Worm (Caenorhabditis elegans) whole organism, young adult: ENCODE data around the gene E04D5.5.

ENCODE experiments used
- B0336.3 ChIP-seq: fragments of 200-800 bp; sonication (Bioruptor generic); IDR thresholded peaks from 2 replicates; pipeline ENCODE4 v1.3.6; 2022; ENCODE audit warnings: missing genetic modification characterization, missing compliant biosample characterization
- C06A6.2 ChIP-seq: fragments of 200-800 bp; sonication (Bioruptor generic); conservative IDR thresholded peaks from 2 replicates; pipeline ENCODE4 v1.3.6; 2022; ENCODE audit warnings: missing genetic modification characterization, missing compliant biosample characterization
- F22D6.2 ChIP-seq: sonication (generic microtip); optimal IDR thresholded peaks from 2 replicates; lab custom pipeline; 2016; ENCODE audit warnings: mild to moderate bottlenecking, missing genetic modification characterization, missing compliant biosample characterization
- F23B12.7 ChIP-seq: sonication (generic microtip); optimal IDR thresholded peaks from 2 replicates; lab custom pipeline; 2017; ENCODE audit warnings: missing genetic modification characterization, mild to moderate bottlenecking, missing compliant biosample characterization, antibody characterized with exemption, moderate library complexity; ENCODE audit not compliant: insufficient read depth
- F37B4.10 ChIP-seq: fragments of 200-800 bp; sonication (Bioruptor generic); IDR thresholded peaks from 2 replicates; pipeline ENCODE4 v1.3.6; 2022; ENCODE audit warnings: missing genetic modification characterization, missing compliant biosample characterization
- K11D2.4 ChIP-seq: fragments of 200-800 bp; sonication (Bioruptor generic); IDR thresholded peaks from 2 replicates; pipeline ENCODE4 v1.3.6; 2022; ENCODE audit warnings: missing genetic modification reagents, missing genetic modification characterization, missing compliant biosample characterization
- Y56A3A.18 ChIP-seq: fragments of 200-800 bp; sonication (Bioruptor generic); IDR thresholded peaks from 2 replicates; pipeline ENCODE4 v1.3.6; 2022; ENCODE audit warnings: missing genetic modification reagents, missing genetic modification characterization, missing compliant biosample characterization
- Y79H2A.3 ChIP-seq: fragments of 200-800 bp; sonication (Bioruptor generic); conservative IDR thresholded peaks from 2 replicates; pipeline ENCODE4 v1.3.6; 2022; ENCODE audit warnings: missing genetic modification reagents, missing genetic modification characterization, missing compliant biosample characterization
- Y95B8A.8 ChIP-seq: fragments of 200-800 bp; sonication (Bioruptor generic); IDR thresholded peaks from 2 replicates; pipeline ENCODE4 v1.3.6; 2022; ENCODE audit warnings: missing genetic modification reagents, missing genetic modification characterization, missing compliant biosample characterization
- ZK185.1 ChIP-seq: sonication (generic microtip); optimal IDR thresholded peaks from 2 replicates; lab custom pipeline; 2016; ENCODE audit warnings: mild to moderate bottlenecking, missing genetic modification characterization, missing compliant biosample characterization; ENCODE audit not compliant: poor library complexity, severe bottlenecking
- aptf-2 ChIP-seq: fragments of 200-800 bp; sonication (Bioruptor generic); conservative IDR thresholded peaks from 2 replicates; pipeline ENCODE4 v1.3.6; 2022; ENCODE audit warnings: missing genetic modification reagents, missing genetic modification characterization, missing compliant biosample characterization
- attf-5 ChIP-seq: fragments of 200-800 bp; sonication (Bioruptor generic); optimal IDR thresholded peaks from 2 replicates; lab custom pipeline; 2018; ENCODE audit warnings: mild to moderate bottlenecking, missing genetic modification characterization, missing compliant biosample characterization
- ccch-3 ChIP-seq: fragments of 200-800 bp; sonication (Bioruptor generic); optimal IDR thresholded peaks from 2 replicates; lab custom pipeline; 2018; ENCODE audit warnings: mild to moderate bottlenecking, missing genetic modification characterization, missing compliant biosample characterization
- ceh-27 ChIP-seq: fragments of 200-800 bp; sonication (Bioruptor generic); optimal IDR thresholded peaks from 2 replicates; lab custom pipeline; 2018; ENCODE audit warnings: mild to moderate bottlenecking, missing genetic modification characterization, moderate library complexity, missing compliant biosample characterization
- ceh-40 ChIP-seq: fragments of 200-800 bp; sonication (Bioruptor generic); IDR thresholded peaks from 2 replicates; pipeline ENCODE4 v1.3.6; 2022; ENCODE audit warnings: missing genetic modification characterization, missing compliant biosample characterization
- ceh-58 ChIP-seq: fragments of 200-800 bp; sonication (Bioruptor generic); IDR thresholded peaks from 2 replicates; pipeline ENCODE4 v1.3.6; 2022; ENCODE audit warnings: missing genetic modification characterization, missing compliant biosample characterization
- chd-7 ChIP-seq: sonication (generic microtip); optimal IDR thresholded peaks from 2 replicates; lab custom pipeline; 2016; ENCODE audit warnings: mild to moderate bottlenecking, missing genetic modification characterization, moderate library complexity, missing compliant biosample characterization
- die-1 ChIP-seq: sonication (generic microtip); optimal IDR thresholded peaks from 2 replicates; lab custom pipeline; 2016; ENCODE audit warnings: missing genotype, mild to moderate bottlenecking, missing genetic modification characterization, missing compliant biosample characterization
- dpff-1 ChIP-seq: sonication (generic microtip); optimal IDR thresholded peaks from 2 replicates; lab custom pipeline; 2017; ENCODE audit warnings: mild to moderate bottlenecking, missing genetic modification characterization, missing compliant biosample characterization
- egl-44 ChIP-seq: fragments of 200-800 bp; sonication (Bioruptor generic); IDR thresholded peaks from 2 replicates; pipeline ENCODE4 v1.3.6; 2022; ENCODE audit warnings: missing genetic modification reagents, missing genetic modification characterization, missing compliant biosample characterization
- ekl-4 ChIP-seq: fragments of 200-800 bp; sonication (Bioruptor generic); IDR thresholded peaks from 2 replicates; pipeline ENCODE4 v1.3.6; 2022; ENCODE audit warnings: missing genetic modification reagents, missing genetic modification characterization, missing compliant biosample characterization
- ets-4 ChIP-seq: fragments of 200-800 bp; sonication (Bioruptor generic); optimal IDR thresholded peaks from 2 replicates; lab custom pipeline; 2018; ENCODE audit warnings: mild to moderate bottlenecking, missing genetic modification characterization, missing compliant biosample characterization
- gei-17 ChIP-seq: fragments of 200-800 bp; sonication (Bioruptor generic); optimal IDR thresholded peaks from 2 replicates; lab custom pipeline; 2018; ENCODE audit warnings: mild to moderate bottlenecking, missing genetic modification characterization, missing compliant biosample characterization
- hmg-1.2 ChIP-seq: fragments of 200-800 bp; sonication (Bioruptor generic); IDR thresholded peaks from 2 replicates; pipeline ENCODE4 v1.3.6; 2022; ENCODE audit warnings: missing genetic modification reagents, missing genetic modification characterization, missing compliant biosample characterization
- hsf-1 ChIP-seq: fragments of 200-800 bp; sonication (Bioruptor generic); IDR thresholded peaks from 2 replicates; pipeline ENCODE4 v1.3.6; 2022; ENCODE audit warnings: missing genetic modification reagents, missing genetic modification characterization, missing compliant biosample characterization
- lag-1 ChIP-seq: fragments of 200-800 bp; sonication (Bioruptor generic); IDR thresholded peaks from 2 replicates; pipeline ENCODE4 v1.3.6; 2022; ENCODE audit warnings: missing genetic modification reagents, missing genetic modification characterization, missing compliant biosample characterization
- let-526 ChIP-seq: fragments of 200-800 bp; sonication (Bioruptor generic); IDR thresholded peaks from 2 replicates; pipeline ENCODE4 v1.3.6; 2022; ENCODE audit warnings: missing genetic modification reagents, missing genetic modification characterization, missing compliant biosample characterization
- lin-40 ChIP-seq: sonication (generic microtip); optimal IDR thresholded peaks from 2 replicates; lab custom pipeline; 2016; ENCODE audit warnings: missing genetic modification characterization, mild to moderate bottlenecking, missing compliant biosample characterization, missing genotype, missing genetic modification reagents
- lin-54 ChIP-seq: fragments of 200-800 bp; sonication (Bioruptor generic); optimal IDR thresholded peaks from 2 replicates; lab custom pipeline; 2018; ENCODE audit warnings: mild to moderate bottlenecking, missing genetic modification characterization, missing compliant biosample characterization
- madf-10 ChIP-seq: sonication (generic microtip); optimal IDR thresholded peaks from 2 replicates; lab custom pipeline; 2016; ENCODE audit warnings: mild to moderate bottlenecking, missing genetic modification characterization, missing compliant biosample characterization
- nfya-1 ChIP-seq: sonication (generic microtip); optimal IDR thresholded peaks from 2 replicates; lab custom pipeline; 2017; ENCODE audit warnings: antibody characterized with exemption, missing compliant biosample characterization, missing genetic modification characterization, borderline replicate concordance; ENCODE audit not compliant: insufficient read depth
- nfya-2 ChIP-seq: fragments of 200-800 bp; sonication (Bioruptor generic); IDR thresholded peaks from 2 replicates; pipeline ENCODE4 v1.3.6; 2022; ENCODE audit warnings: missing genetic modification reagents, missing genetic modification characterization, missing compliant biosample characterization
- nfyb-1 ChIP-seq: fragments of 200-800 bp; sonication (Bioruptor generic); IDR thresholded peaks from 2 replicates; pipeline ENCODE4 v1.3.6; 2022; ENCODE audit warnings: missing genetic modification reagents, missing genetic modification characterization, missing compliant biosample characterization
- nhr-120 ChIP-seq: fragments of 200-800 bp; sonication (Bioruptor generic); IDR thresholded peaks from 2 replicates; pipeline ENCODE4 v1.3.6; 2022; ENCODE audit warnings: missing genetic modification characterization, missing compliant biosample characterization
- pbrm-1 ChIP-seq: fragments of 200-800 bp; sonication (Bioruptor generic); IDR thresholded peaks from 2 replicates; pipeline ENCODE4 v1.3.6; 2022; ENCODE audit warnings: missing genetic modification reagents, missing genetic modification characterization, missing compliant biosample characterization
- rcor-1 ChIP-seq: fragments of 200-800 bp; sonication (Bioruptor generic); IDR thresholded peaks from 2 replicates; pipeline ENCODE4 v1.3.6; 2022; ENCODE audit warnings: missing genetic modification reagents, missing genetic modification characterization, missing compliant biosample characterization
- rec-8 ChIP-seq, 2 experiments: sonication (generic microtip); optimal IDR thresholded peaks; 2 replicates each; lab custom pipeline; 2016; ENCODE audit warnings: mild to moderate bottlenecking in 2 of 2, missing genetic modification characterization in 2 of 2, missing genetic modification reagents in 2 of 2, missing genotype in 2 of 2, missing biosample characterization in 1 of 2, missing compliant biosample characterization in 1 of 2, moderate library complexity in 1 of 2
- repo-1 ChIP-seq: sonication (generic microtip); optimal IDR thresholded peaks from 2 replicates; lab custom pipeline; 2017; ENCODE audit warnings: mild to moderate bottlenecking, missing genetic modification characterization, missing compliant biosample characterization
- snpc-1.1 ChIP-seq: sonication (generic microtip); optimal IDR thresholded peaks from 2 replicates; lab custom pipeline; 2017; ENCODE audit warnings: missing genetic modification characterization, mild to moderate bottlenecking, missing compliant biosample characterization, antibody characterized with exemption, moderate library complexity, missing genotype, missing genetic modification reagents; ENCODE audit not compliant: insufficient read depth
- somi-1 ChIP-seq: fragments of 200-800 bp; sonication (Bioruptor generic); optimal IDR thresholded peaks from 2 replicates; lab custom pipeline; 2018; ENCODE audit warnings: mild to moderate bottlenecking, missing genetic modification characterization, missing compliant biosample characterization
- tlf-1 ChIP-seq: fragments of 200-800 bp; sonication (Bioruptor generic); optimal IDR thresholded peaks from 2 replicates; lab custom pipeline; 2018; ENCODE audit warnings: mild to moderate bottlenecking, missing genetic modification characterization, missing compliant biosample characterization

Gene E04D5.5

DNA sequence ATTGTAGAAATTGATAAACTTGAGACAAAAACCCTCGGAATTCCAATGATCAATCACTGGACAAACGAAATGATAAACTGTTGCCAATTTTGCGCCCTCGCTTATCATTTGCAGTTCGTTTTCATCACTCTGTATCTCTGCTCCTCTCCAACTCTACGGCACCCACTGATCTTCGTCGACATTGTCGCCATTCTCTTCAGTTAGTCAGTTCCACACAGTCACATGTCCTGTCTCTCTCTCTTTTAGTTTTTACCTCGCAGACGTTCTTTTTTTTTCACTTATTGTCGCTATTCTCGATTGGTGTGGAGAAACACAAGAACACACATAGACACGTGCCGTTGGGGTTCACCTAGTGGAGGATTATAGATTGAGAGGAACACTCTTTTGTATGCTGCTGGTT is 22.1 kb upstream of the E04D5.5 start (continued):
- TF ChIP-seq die-1 (tag; lab: Kevin White, UChicago) (peak; percentile 65), C06A6.2 (GFP tag; lab: Robert Waterston, UW) (peak; percentile 45; the same call in 1 of the 2 replicates), Y95B8A.8 (GFP tag; lab: Robert Waterston, UW) (no peak), snpc-1.1 (tag; lab: Kevin White, UChicago) (no peak), K11D2.4 (peak; percentile 77), hsf-1 (GFP tag; lab: Robert Waterston, UW) (0 out of 2 replicates have a peak, but pooled peaks have one; percentile 43), nfya-1 (tag; lab: Kevin White, UChicago) (no peak), ccch-3 (GFP tag; lab: Kevin White, UChicago) (no peak), tlf-1 (peak; percentile 8), F22D6.2 (tag; lab: Kevin White, UChicago) (peak; percentile 61), lin-54 (peak; percentile 42), hmg-1.2 (peak; percentile 51; the same call in 1 of the 2 replicates), B0336.3 (GFP tag; lab: Robert Waterston, UW) (peak; percentile 49; the same call in 1 of the 2 replicates), nhr-120 (GFP tag; lab: Robert Waterston, UW) (no peak), ZK185.1 (peak; percentile 56), Y79H2A.3 (GFP tag; lab: Robert Waterston, UW) (no peak), lin-40 (tag; lab: Kevin White, UChicago) (peak; percentile 75), madf-10 (tag; lab: Kevin White, UChicago) (peak; percentile 52), chd-7 (tag; lab: Kevin White, UChicago) (peak; percentile 68), ceh-40 (no peak), pbrm-1 (peak; percentile 59; the same call in 1 of the 2 replicates), nfya-2 (GFP tag; lab: Robert Waterston, UW) (no peak), repo-1 (tag; lab: Kevin White, UChicago) (no peak), F37B4.10 (GFP tag; lab: Robert Waterston, UW) (no peak), rcor-1 (GFP tag; lab: Robert Waterston, UW) (0 out of 2 replicates have a peak, but pooled peaks have one; percentile 6), somi-1 (peak; percentile 92), ceh-27 (GFP tag; lab: Kevin White, UChicago) (peak; percentile 65), nfyb-1 (GFP tag; lab: Robert Waterston, UW) (peak; percentile 75; the same call in 1 of the 2 replicates), aptf-2 (GFP tag; lab: Robert Waterston, UW) (no peak), Y56A3A.18 (GFP tag; lab: Robert Waterston, UW) (no peak), ets-4 (GFP tag; lab: Kevin White, UChicago) (peak; percentile 59), lag-1 (GFP tag; lab: Robert Waterston, UW) (no peak), ekl-4 (GFP tag; lab: Robert Waterston, UW) (peak; percentile 52), gei-17 (GFP tag; lab: Kevin White, UChicago) (peak; percentile 6), ceh-58 (no peak), F23B12.7 (tag; lab: Kevin White, UChicago) (no peak), egl-44 (GFP tag; lab: Robert Waterston, UW) (peak; percentile 66; the same call in 1 of the 2 replicates), dpff-1 (tag; lab: Kevin White, UChicago) (no peak), rec-8 (tag; optimal IDR thresholded peaks at IDR 0.05; lab: Kevin White, UChicago) (no peak), attf-5 (GFP tag; lab: Kevin White, UChicago) (peak; percentile 69), let-526 (peak; percentile 62; the same call in 1 of the 2 replicates)
